Fruit fly (Drosophila melanogaster) whole organism, prepupa: ENCODE data around the gene Myo10A.

Experiments used
- Blimp-1 ChIP-seq: fragments of 200-800 bp; sonication (Bioruptor generic); optimal IDR thresholded peaks from 3 replicates; lab custom pipeline; 2017; ENCODE audit warnings: missing biosample characterization, missing genetic modification characterization, mild to moderate bottlenecking, moderate library complexity, missing genetic modification reagents
- CG10631 ChIP-seq: fragments of 200-800 bp; sonication (Bioruptor generic); optimal IDR thresholded peaks from 2 replicates; lab custom pipeline; 2016; ENCODE audit warnings: missing biosample characterization, missing genetic modification characterization
- CG10669 ChIP-seq: fragments of 200-800 bp; sonication (Bioruptor generic); optimal IDR thresholded peaks from 3 replicates; lab custom pipeline; 2018; ENCODE audit warnings: missing biosample characterization, mild to moderate bottlenecking, missing genetic modification characterization, moderate library complexity
- CG11762 ChIP-seq: fragments of 200-800 bp; sonication (Bioruptor generic); optimal IDR thresholded peaks from 3 replicates; lab custom pipeline; 2016; ENCODE audit warnings: missing biosample characterization, missing genetic modification characterization; ENCODE audit not compliant: insufficient read depth
- CG11902 ChIP-seq: fragments of 200-800 bp; sonication (Bioruptor generic); optimal IDR thresholded peaks from 3 replicates; lab custom pipeline; 2016; ENCODE audit warnings: missing biosample characterization, missing genetic modification characterization
- CG15336 ChIP-seq: fragments of 200-800 bp; sonication (Bioruptor generic); IDR thresholded peaks from 2 replicates; pipeline ENCODE4 v1.3.6; 2022; ENCODE audit warnings: missing biosample characterization, missing genetic modification characterization
- CG3032 ChIP-seq: fragments of 200-800 bp; optimal IDR thresholded peaks from 2 replicates; lab custom pipeline; 2019; ENCODE audit warnings: missing biosample characterization, mild to moderate bottlenecking, missing genetic modification characterization, moderate library complexity
- CG31627 ChIP-seq: fragments of 200-800 bp; sonication (Bioruptor generic); optimal IDR thresholded peaks from 3 replicates; lab custom pipeline; 2016; ENCODE audit warnings: missing biosample characterization, missing genetic modification characterization
- CG32006 ChIP-seq: fragments of 200-800 bp; sonication (Bioruptor generic); optimal IDR thresholded peaks from 3 replicates; lab custom pipeline; 2017; ENCODE audit warnings: missing biosample characterization, mild to moderate bottlenecking, missing genetic modification characterization
- CG34406 ChIP-seq: fragments of 200-800 bp; sonication (Bioruptor generic); optimal IDR thresholded peaks from 3 replicates; lab custom pipeline; 2016; ENCODE audit warnings: missing biosample characterization, missing genetic modification characterization
- CG4318 ChIP-seq: fragments of 200-800 bp; sonication (Bioruptor generic); optimal IDR thresholded peaks from 3 replicates; lab custom pipeline; 2017; ENCODE audit warnings: missing biosample characterization, mild to moderate bottlenecking, missing genetic modification characterization
- CG6276 ChIP-seq: fragments of 200-800 bp; sonication (Bioruptor generic); optimal IDR thresholded peaks from 2 replicates; lab custom pipeline; 2017; ENCODE audit warnings: missing biosample characterization, mild to moderate bottlenecking, missing genetic modification characterization
- CG6792 ChIP-seq: fragments of 200-800 bp; sonication (Bioruptor generic); optimal IDR thresholded peaks from 3 replicates; lab custom pipeline; 2016; ENCODE audit warnings: missing biosample characterization, missing genetic modification characterization
- CG6808 ChIP-seq: fragments of 200-800 bp; sonication (Bioruptor generic); optimal IDR thresholded peaks from 3 replicates; lab custom pipeline; 2017; ENCODE audit warnings: missing biosample characterization, missing genetic modification characterization, mild to moderate bottlenecking, moderate library complexity, missing genetic modification reagents
- CG6854 ChIP-seq: fragments of 200-800 bp; sonication (Bioruptor generic); optimal IDR thresholded peaks from 2 replicates; lab custom pipeline; 2017; ENCODE audit warnings: missing biosample characterization, mild to moderate bottlenecking, missing genetic modification characterization
- CG7368 ChIP-seq: fragments of 200-800 bp; sonication (Bioruptor generic); optimal IDR thresholded peaks from 3 replicates; lab custom pipeline; 2016; ENCODE audit warnings: missing biosample characterization, missing genetic modification characterization
- CG8119 ChIP-seq: fragments of 200-800 bp; sonication (Bioruptor generic); IDR thresholded peaks from 3 replicates; pipeline ENCODE4 v1.3.6; 2022; ENCODE audit warnings: missing biosample characterization, missing genetic modification characterization
- CG8319 ChIP-seq: fragments of 200-800 bp; sonication (Bioruptor generic); optimal IDR thresholded peaks from 3 replicates; lab custom pipeline; 2016; ENCODE audit warnings: missing biosample characterization, missing genetic modification characterization
- CG8632 ChIP-seq: fragments of 200-800 bp; sonication (Bioruptor generic); optimal IDR thresholded peaks from 3 replicates; lab custom pipeline; 2016; ENCODE audit warnings: missing biosample characterization, missing genetic modification characterization
- CG9139 ChIP-seq: fragments of 200-800 bp; sonication (Bioruptor generic); optimal IDR thresholded peaks from 3 replicates; lab custom pipeline; 2017; ENCODE audit warnings: missing biosample characterization, mild to moderate bottlenecking, missing genetic modification characterization
- Eip78C ChIP-seq: fragments of 200-800 bp; sonication (Bioruptor generic); peaks from one replicate; lab custom pipeline; 2016; ENCODE audit warnings: missing biosample characterization, missing genetic modification characterization
- Eip93F ChIP-seq: fragments of 200-800 bp; sonication (Bioruptor generic); optimal IDR thresholded peaks from 2 replicates; lab custom pipeline; 2016; ENCODE audit warnings: missing biosample characterization, mild to moderate bottlenecking, missing genetic modification characterization
- Gug ChIP-seq: fragments of 200-800 bp; sonication (Bioruptor generic); IDR thresholded peaks from 2 replicates; pipeline ENCODE4 v1.3.6; 2022; ENCODE audit warnings: missing biosample characterization, missing genetic modification characterization
- Hr38 ChIP-seq: sonication (Bioruptor generic); optimal IDR thresholded peaks from 2 replicates; lab custom pipeline; 2016; ENCODE audit warnings: missing biosample characterization, missing genetic modification characterization
- Hr39 ChIP-seq: fragments of 200-800 bp; sonication (Bioruptor generic); optimal IDR thresholded peaks from 2 replicates; lab custom pipeline; 2016; ENCODE audit warnings: missing biosample characterization, missing genetic modification characterization
- Hr4 ChIP-seq: fragments of 200-800 bp; sonication (Bioruptor generic); optimal IDR thresholded peaks from 3 replicates; lab custom pipeline; 2016; ENCODE audit warnings: missing biosample characterization, missing genetic modification characterization
- Lpt ChIP-seq: fragments of 200-800 bp; sonication (Bioruptor generic); optimal IDR thresholded peaks from 3 replicates; lab custom pipeline; 2016; ENCODE audit warnings: missing biosample characterization, missing genetic modification characterization
- Met ChIP-seq: fragments of 200-800 bp; sonication (Bioruptor generic); optimal IDR thresholded peaks from 3 replicates; lab custom pipeline; 2016; ENCODE audit warnings: missing biosample characterization, missing genetic modification characterization
- OdsH ChIP-seq: fragments of 200-800 bp; sonication (Bioruptor generic); optimal IDR thresholded peaks from 3 replicates; lab custom pipeline; 2016; ENCODE audit warnings: missing biosample characterization, missing genetic modification characterization
- Sox14 ChIP-seq: fragments of 200-800 bp; sonication (Bioruptor generic); optimal IDR thresholded peaks from 3 replicates; lab custom pipeline; 2016; ENCODE audit warnings: missing biosample characterization, missing genetic modification characterization
- Sox15 ChIP-seq: fragments of 200-800 bp; sonication (Bioruptor generic); optimal IDR thresholded peaks from 3 replicates; lab custom pipeline; 2016; ENCODE audit warnings: missing biosample characterization, missing genetic modification characterization
- acj6 ChIP-seq: fragments of 200-800 bp; sonication (Bioruptor generic); optimal IDR thresholded peaks from 3 replicates; lab custom pipeline; 2016; ENCODE audit warnings: missing biosample characterization, missing genetic modification characterization
- eg ChIP-seq: fragments of 200-800 bp; sonication (Bioruptor generic); IDR thresholded peaks from 3 replicates; pipeline ENCODE4 v1.3.6; 2022; ENCODE audit warnings: missing biosample characterization, missing genetic modification characterization
- esn ChIP-seq: fragments of 200-800 bp; sonication (Bioruptor generic); optimal IDR thresholded peaks from 2 replicates; lab custom pipeline; 2016; ENCODE audit warnings: missing biosample characterization, mild to moderate bottlenecking, missing genetic modification characterization, moderate library complexity
- fd59A ChIP-seq: fragments of 200-800 bp; sonication (Bioruptor generic); optimal IDR thresholded peaks from 2 replicates; lab custom pipeline; 2017; ENCODE audit warnings: missing biosample characterization, mild to moderate bottlenecking, missing genetic modification characterization, missing genetic modification reagents
- fd85E ChIP-seq: fragments of 200-800 bp; sonication (Bioruptor generic); optimal IDR thresholded peaks from 3 replicates; lab custom pipeline; 2016; ENCODE audit warnings: missing biosample characterization, missing genetic modification characterization
- fkh ChIP-seq: fragments of 200-800 bp; sonication (Bioruptor generic); optimal IDR thresholded peaks from 3 replicates; lab custom pipeline; 2017; ENCODE audit warnings: missing biosample characterization, mild to moderate bottlenecking, missing genetic modification characterization, moderate library complexity
- net ChIP-seq: fragments of 200-800 bp; sonication (Bioruptor generic); optimal IDR thresholded peaks from 3 replicates; lab custom pipeline; 2016; ENCODE audit warnings: missing biosample characterization, missing genetic modification characterization
- spab ChIP-seq: fragments of 200-800 bp; sonication (Bioruptor generic); optimal IDR thresholded peaks from 2 replicates; lab custom pipeline; 2017; ENCODE audit warnings: missing biosample characterization, mild to moderate bottlenecking, missing genetic modification characterization, missing genetic modification reagents
- svp ChIP-seq: fragments of 200-800 bp; sonication (Bioruptor generic); peaks from one replicate; lab custom pipeline; 2016; ENCODE audit warnings: missing biosample characterization, missing genetic modification characterization
- topi ChIP-seq: fragments of 200-800 bp; sonication (Bioruptor generic); optimal IDR thresholded peaks from 3 replicates; lab custom pipeline; 2016; ENCODE audit warnings: missing biosample characterization, missing genetic modification characterization
- vri ChIP-seq: fragments of 200-800 bp; sonication (Bioruptor generic); optimal IDR thresholded peaks from 3 replicates; lab custom pipeline; 2016; ENCODE audit warnings: missing biosample characterization, mild to moderate bottlenecking, missing genetic modification characterization

Gene Myo10A

DNA sequence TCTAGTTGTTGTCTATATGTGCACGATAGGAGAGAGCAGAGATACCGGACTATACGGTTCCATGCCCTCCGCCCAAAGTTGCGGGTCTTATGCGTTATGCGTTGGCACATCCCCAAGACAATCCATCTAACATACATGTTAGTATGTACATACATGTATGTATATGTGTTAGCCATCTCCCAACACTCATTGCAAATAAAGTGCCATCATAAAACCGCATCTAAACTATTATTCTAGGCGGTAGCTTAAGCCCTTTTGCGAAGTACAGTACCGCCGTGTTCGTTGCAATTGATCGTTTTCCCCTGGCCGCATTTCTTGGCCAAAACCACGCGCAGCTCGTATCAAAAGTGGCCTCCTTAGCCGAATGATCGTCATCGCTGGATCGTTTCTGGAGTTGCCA lies 44.2 kb upstream of the Myo10A start (continued):
- no peak for TF ChIP-seq Sox15 (GFP tag; lab: Kevin White, UChicago)
- no peak for TF ChIP-seq CG8632 (GFP tag; lab: Kevin White, UChicago)
- no peak for TF ChIP-seq CG6792 (GFP tag; lab: Kevin White, UChicago)

DNA sequence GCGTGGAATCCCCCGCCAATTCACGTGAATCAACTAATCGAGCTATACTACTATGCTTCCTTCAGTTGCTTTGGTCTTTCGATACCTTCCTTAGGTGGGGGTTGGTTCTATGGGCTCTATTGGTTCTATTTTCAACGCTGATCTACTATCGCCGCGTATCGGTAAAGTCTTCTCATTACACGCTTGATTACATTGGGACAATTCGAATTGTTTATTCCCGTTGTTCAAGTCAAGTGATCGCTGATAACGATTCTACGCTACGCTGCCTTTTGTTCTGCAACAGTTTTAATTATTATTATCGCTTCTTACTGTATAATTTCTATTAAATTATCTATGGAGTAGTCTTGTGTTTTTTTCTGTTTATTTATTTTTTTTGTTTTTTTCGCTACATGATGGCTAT lies 43.0 kb upstream of the Myo10A start:
- no peak for TF ChIP-seq Eip93F (GFP tag; lab: Kevin White, UChicago)
- TF ChIP-seq Eip78C, result peak; percentile 1
- no peak for TF ChIP-seq CG3032 (tag; lab: Kevin White, UChicago)

DNA sequence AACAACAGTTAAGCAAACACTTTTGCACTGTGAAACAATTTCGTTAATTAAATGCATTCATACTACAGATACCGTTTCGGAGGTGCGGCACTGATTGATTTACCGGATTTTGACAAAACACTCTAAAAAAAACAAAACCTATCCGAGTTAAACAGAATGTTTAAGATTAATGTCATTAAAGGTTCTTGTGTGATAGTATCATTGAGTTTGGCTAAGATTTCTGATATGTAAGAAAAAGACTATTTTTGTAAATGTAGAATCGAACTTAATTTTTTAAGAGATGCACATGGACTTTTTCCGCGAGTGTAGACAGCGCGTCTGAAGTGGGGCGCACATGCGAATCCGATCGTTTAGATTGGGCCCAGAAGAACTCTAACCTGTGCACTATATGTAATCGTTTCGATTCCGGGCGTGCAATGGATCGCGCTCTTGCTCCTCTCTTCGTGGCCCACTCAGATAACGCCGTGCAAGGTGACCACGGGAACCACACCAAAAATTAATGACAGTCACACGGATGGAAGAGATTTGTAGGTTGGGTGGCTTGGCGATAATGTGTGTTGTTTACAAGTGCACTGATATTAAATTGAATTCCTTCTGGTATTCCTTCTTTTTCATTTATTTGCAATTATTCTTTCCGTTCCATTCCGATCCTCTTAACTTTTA lies 40.6 kb upstream of the Myo10A start:
- TF ChIP-seq topi (GFP tag; lab: Kevin White, UChicago) (peak; percentile 12), Hr4 (no peak), svp (GFP tag; lab: Kevin White, UChicago) (peak; percentile 97), Met (GFP tag; lab: Kevin White, UChicago) (peak; percentile 8), spab (GFP tag; lab: Kevin White, UChicago) (no peak), Hr39 (GFP tag; lab: Kevin White, UChicago) (no peak), esn (GFP tag; lab: Kevin White, UChicago) (peak; percentile 14), vri (GFP tag; lab: Kevin White, UChicago) (peak; percentile 3), fd59A (no peak), Gug (no peak), CG6808 (no peak), Eip78C (peak; percentile 60)

DNA sequence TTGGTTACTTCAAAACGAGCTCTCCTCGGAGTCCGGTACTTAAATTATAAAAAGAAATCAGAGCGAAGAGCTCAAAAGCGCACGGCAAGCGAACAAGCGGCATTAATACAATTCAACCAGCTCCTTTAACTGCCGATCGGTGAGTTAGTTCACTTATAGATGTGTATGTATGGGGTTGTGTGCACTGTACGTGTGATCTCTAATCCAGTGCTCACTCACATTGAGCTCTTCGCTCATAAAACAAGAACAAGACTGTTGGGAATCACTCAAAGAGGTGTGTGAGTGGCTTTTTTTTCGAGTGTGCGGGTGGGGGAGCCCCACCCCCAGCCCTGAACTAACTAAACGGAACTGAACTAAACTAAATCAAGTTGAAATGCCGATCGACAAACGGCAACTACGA lies 39.5 kb upstream of the Myo10A start, which contains the start of gene Ork1:
Ork1 (minus strand) TSS at position 101 of the 400 bp plus-strand sequence.
- TF ChIP-seq CG9139, result no peak
- TF ChIP-seq Sox15 (GFP tag; lab: Kevin White, UChicago), result no peak
- no peak for TF ChIP-seq CG8119
- no peak for TF ChIP-seq eg
- TF ChIP-seq net (GFP tag; lab: Kevin White, UChicago), result no peak
- no peak for TF ChIP-seq CG6854 (GFP tag; lab: Kevin White, UChicago)
- no peak for TF ChIP-seq Met (GFP tag; lab: Kevin White, UChicago)
- TF ChIP-seq Hr38 (GFP tag; lab: Kevin White, UChicago), result no peak
- TF ChIP-seq acj6 (GFP tag; lab: Kevin White, UChicago), result no peak
- no peak for TF ChIP-seq CG15336 (GFP tag; lab: Robert Waterston, UW)
- no peak for TF ChIP-seq svp (GFP tag; lab: Kevin White, UChicago)
- no peak for TF ChIP-seq Lpt (GFP tag; lab: Kevin White, UChicago)
- TF ChIP-seq CG3032 (tag; lab: Kevin White, UChicago), result no peak
- TF ChIP-seq esn (GFP tag; lab: Kevin White, UChicago), result no peak
- no peak for TF ChIP-seq CG10669 (GFP tag; lab: Kevin White, UChicago)
- no peak for TF ChIP-seq CG11902 (GFP tag; lab: Kevin White, UChicago)
- TF ChIP-seq fd85E (GFP tag; lab: Kevin White, UChicago), result no peak
- TF ChIP-seq CG4318 (GFP tag; lab: Kevin White, UChicago), result no peak

DNA sequence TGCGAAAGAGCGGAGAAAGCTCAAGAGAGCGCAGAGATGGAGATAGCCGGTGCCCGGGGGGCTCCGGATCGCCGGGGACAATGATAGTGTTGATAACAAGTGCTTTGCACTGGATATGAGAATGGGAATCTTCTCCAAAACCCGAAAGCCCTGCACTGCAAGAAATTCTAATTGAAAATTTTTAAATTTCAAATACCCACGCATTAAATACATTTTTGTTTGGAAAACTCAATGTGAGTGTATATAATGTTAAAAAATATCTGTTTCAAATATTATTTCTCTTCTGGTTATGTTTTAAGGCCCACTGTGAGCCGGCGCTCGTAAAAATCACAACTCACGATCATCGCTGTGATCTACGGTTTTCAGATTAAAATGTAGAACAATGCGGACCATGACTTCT lies 37.4 kb upstream of the Myo10A start:
- TF ChIP-seq CG6808, result no peak
- no peak for TF ChIP-seq CG6276 (GFP tag; lab: Kevin White, UChicago)
- no peak for TF ChIP-seq CG11762 (GFP tag; lab: Kevin White, UChicago)
- TF ChIP-seq CG9139, result no peak
- TF ChIP-seq svp (GFP tag; lab: Kevin White, UChicago), result peak; percentile 86
- TF ChIP-seq fd59A, result no peak
- no peak for TF ChIP-seq net (GFP tag; lab: Kevin White, UChicago)
- peak; percentile 27 for TF ChIP-seq CG32006
- TF ChIP-seq CG31627 (GFP tag; lab: Kevin White, UChicago), result peak; percentile 21
- TF ChIP-seq Blimp-1, result no peak
- no peak for TF ChIP-seq CG10631
- TF ChIP-seq CG10669 (GFP tag; lab: Kevin White, UChicago), result no peak
- peak; percentile 34 for TF ChIP-seq topi (GFP tag; lab: Kevin White, UChicago)
- TF ChIP-seq Eip78C, result peak; percentile 82
- TF ChIP-seq Sox14, result peak; percentile 24
- TF ChIP-seq fkh (GFP tag; lab: Kevin White, UChicago), result no peak
- no peak for TF ChIP-seq CG34406 (GFP tag; lab: Kevin White, UChicago)
- no peak for TF ChIP-seq CG7368 (GFP tag; lab: Kevin White, UChicago)
- TF ChIP-seq CG3032 (tag; lab: Kevin White, UChicago), result peak; percentile 14
- no peak for TF ChIP-seq CG8319 (GFP tag; lab: Kevin White, UChicago)
- TF ChIP-seq Hr38 (GFP tag; lab: Kevin White, UChicago), result no peak
- no peak for TF ChIP-seq fd85E (GFP tag; lab: Kevin White, UChicago)
- peak; percentile 30 for TF ChIP-seq OdsH (GFP tag; lab: Kevin White, UChicago)
- no peak for TF ChIP-seq CG15336 (GFP tag; lab: Robert Waterston, UW)
